Worm (Caenorhabditis elegans): ENCODE measurements around the gene comt-3.

DNA sequence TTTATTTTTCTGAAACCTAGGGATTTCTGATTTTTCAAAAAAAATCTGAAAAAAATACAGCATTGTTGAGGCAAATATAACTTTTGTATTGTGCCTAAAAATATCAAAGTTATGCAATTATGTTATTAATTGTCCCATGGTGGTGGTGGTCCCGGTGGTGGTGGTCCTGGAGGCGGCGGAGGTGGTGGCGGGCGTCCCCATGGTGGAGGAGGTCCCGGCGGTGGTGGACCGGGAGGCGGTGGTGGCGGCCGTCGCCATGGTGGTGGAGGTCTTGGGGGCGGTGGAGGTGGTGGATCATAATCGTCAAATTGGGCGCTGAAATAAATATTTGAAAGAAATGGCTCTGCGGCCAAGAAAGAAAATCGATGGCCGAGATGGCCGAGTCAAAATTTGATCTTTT lies 6.5 kb upstream of the comt-3 start:
- no peak for TF ChIP-seq lir-3 (tag; optimal IDR thresholded peaks at IDR 0.05; ENCODE audit: poor library complexity)
- no peak for TF ChIP-seq nhr-77 (tag; optimal IDR thresholded peaks at IDR 0.05)
- TF ChIP-seq unc-62 (GFP tag; optimal IDR thresholded peaks at IDR 0.05) = no peak
- no peak for TF ChIP-seq zag-1 (tag; optimal IDR thresholded peaks at IDR 0.05)
- no peak for TF ChIP-seq fos-1 (tag; optimal IDR thresholded peaks at IDR 0.05)
- TF ChIP-seq elt-3 (tag; optimal IDR thresholded peaks at IDR 0.05) = no peak
- no peak for TF ChIP-seq nhr-12 (tag; optimal IDR thresholded peaks at IDR 0.05)

Measured in whole organism, L1 larva.